Fruit fly (Drosophila melanogaster) S2 (cell line): ENCODE results near the gene Dh44.

Source experiments
- CG8478 ChIP-seq: fragments of >200 bp; optimal IDR thresholded peaks from 2 replicates; lab custom pipeline; 2018
- CTCF ChIP-seq, 2 experiments: fragments of >200 bp; optimal IDR thresholded peaks; 2 replicates each; lab custom pipeline; 2018

DNA sequence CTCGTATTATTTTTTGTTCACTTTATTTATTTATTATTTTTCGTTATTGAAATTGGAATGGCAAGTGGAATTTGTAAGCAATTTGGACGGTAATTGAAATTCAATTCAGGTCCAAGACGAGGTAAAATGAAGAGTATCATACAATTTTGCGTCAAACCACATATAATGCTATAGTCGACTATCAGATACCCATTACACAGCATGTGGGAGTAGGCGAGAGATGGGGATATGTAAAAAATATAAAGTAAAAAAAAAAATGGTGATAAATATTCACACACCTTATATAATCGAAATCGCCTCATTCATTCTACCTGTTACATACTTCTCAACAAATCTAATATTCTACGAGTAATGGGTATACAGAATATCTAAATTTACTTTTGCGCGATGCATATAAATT lies 25.8 kb upstream of the Dh44 start:
- TF ChIP-seq CTCF (optimal IDR thresholded peaks at IDR 0.05; lab: Kevin White, UChicago) = no peak
- TF ChIP-seq CG8478 (lab: Kevin White, UChicago) = no peak
